Worm (Caenorhabditis elegans) whole organism, L4 larva: ENCODE data around the gene seip-1.
A peak's percentile ranks its signal among the peaks of the same experiment; 100 is the strongest.

Experiments
- F10B5.3 ChIP-seq: sonication (generic microtip); optimal IDR thresholded peaks from 2 replicates; lab custom pipeline; 2016; ENCODE audit warnings: mild to moderate bottlenecking, missing genetic modification characterization, missing compliant biosample characterization
- F26F4.8 ChIP-seq: fragments of 200-800 bp; sonication (Bioruptor generic); conservative IDR thresholded peaks from 2 replicates; pipeline ENCODE4 v1.3.6; 2022; ENCODE audit warnings: missing genetic modification characterization, missing compliant biosample characterization
- F37D6.2 ChIP-seq: sonication (generic microtip); optimal IDR thresholded peaks from 2 replicates; lab custom pipeline; 2016; ENCODE audit warnings: mild to moderate bottlenecking, missing genetic modification characterization, missing compliant biosample characterization
- T26A8.4 ChIP-seq: fragments of 200-800 bp; sonication (Bioruptor generic); IDR thresholded peaks from 2 replicates; pipeline ENCODE4 v1.3.6; 2022; ENCODE audit warnings: missing genetic modification characterization, missing compliant biosample characterization
- Y48G9A.11 ChIP-seq: fragments of 200-800 bp; sonication (Bioruptor generic); IDR thresholded peaks from 2 replicates; pipeline ENCODE4 v1.3.6; 2022; ENCODE audit warnings: missing genetic modification reagents, missing genetic modification characterization, missing compliant biosample characterization
- arid-1 ChIP-seq: fragments of 200-800 bp; sonication (Bioruptor generic); conservative IDR thresholded peaks from 2 replicates; pipeline ENCODE4 v1.3.6; 2022; ENCODE audit warnings: missing genetic modification reagents, missing genetic modification characterization, missing compliant biosample characterization
- attf-4 ChIP-seq: sonication (generic microtip); optimal IDR thresholded peaks from 3 replicates; lab custom pipeline; 2017; ENCODE audit warnings: missing biosample characterization, missing genetic modification characterization
- ceh-20 ChIP-seq: fragments of 200-800 bp; sonication (Bioruptor generic); IDR thresholded peaks from 2 replicates; pipeline ENCODE4 v1.3.6; 2022; ENCODE audit warnings: missing genetic modification reagents, missing genetic modification characterization, missing compliant biosample characterization
- ceh-28 ChIP-seq: fragments of 150-350 bp; optimal IDR thresholded peaks from 2 replicates; lab custom pipeline; 2014; ENCODE audit warnings: missing biosample characterization, missing genetic modification reagents, missing genetic modification characterization
- ceh-32 ChIP-seq: sonication (generic microtip); optimal IDR thresholded peaks from 2 replicates; lab custom pipeline; 2016; ENCODE audit warnings: mild to moderate bottlenecking, missing genetic modification characterization, missing compliant biosample characterization; ENCODE audit not compliant: poor library complexity
- ceh-82 ChIP-seq: sonication (generic microtip); optimal IDR thresholded peaks from 2 replicates; lab custom pipeline; 2017; ENCODE audit warnings: missing biosample characterization, missing genetic modification characterization
- ctbp-1 ChIP-seq: fragments of 200-800 bp; sonication (Bioruptor generic); IDR thresholded peaks from 2 replicates; pipeline ENCODE4 v1.3.6; 2022; ENCODE audit warnings: missing genetic modification reagents, missing genetic modification characterization, missing compliant biosample characterization
- daf-12 ChIP-seq: fragments of 150-350 bp; optimal IDR thresholded peaks from 2 replicates; lab custom pipeline; 2014; ENCODE audit warnings: missing biosample characterization, missing genetic modification reagents, missing genetic modification characterization
- daf-16 ChIP-seq, 3 experiments: sonication (generic microtip); optimal IDR thresholded peaks; 2 replicates each; lab custom pipeline; 2016 to 2017; ENCODE audit warnings: missing genetic modification characterization in 3 of 3, missing genetic modification reagents in 3 of 3, mild to moderate bottlenecking in 2 of 3, missing compliant biosample characterization in 2 of 3, missing biosample characterization in 1 of 3, moderate library complexity in 1 of 3
- dmd-8 ChIP-seq: fragments of 200-800 bp; sonication (Bioruptor generic); IDR thresholded peaks from 2 replicates; pipeline ENCODE4 v1.3.6; 2022; ENCODE audit warnings: missing genetic modification characterization, missing compliant biosample characterization
- duxl-1 ChIP-seq: sonication (generic microtip); optimal IDR thresholded peaks from 2 replicates; lab custom pipeline; 2016; ENCODE audit warnings: mild to moderate bottlenecking, missing genetic modification characterization, moderate library complexity, missing compliant biosample characterization; ENCODE audit not compliant: poor library complexity
- dve-1 ChIP-seq: sonication (generic microtip); optimal IDR thresholded peaks from 2 replicates; lab custom pipeline; 2017; ENCODE audit warnings: antibody characterized with exemption, mild to moderate bottlenecking, missing genetic modification characterization, missing compliant biosample characterization; ENCODE audit not compliant: insufficient read depth
- gei-8 ChIP-seq: fragments of 200-800 bp; sonication (Bioruptor generic); optimal IDR thresholded peaks from 2 replicates; lab custom pipeline; 2018; ENCODE audit warnings: mild to moderate bottlenecking, missing genetic modification characterization, missing compliant biosample characterization
- hif-1 ChIP-seq, 2 experiments: sonication (generic microtip); optimal IDR thresholded peaks; 2 replicates each; lab custom pipeline; 2016 to 2017; ENCODE audit warnings: missing compliant biosample characterization in 2 of 2, missing genetic modification characterization in 2 of 2, missing genetic modification reagents in 2 of 2, missing genotype in 2 of 2, mild to moderate bottlenecking in 1 of 2
- hmg-1.1 ChIP-seq: fragments of 200-800 bp; sonication (Bioruptor generic); IDR thresholded peaks from 2 replicates; pipeline ENCODE4 v1.3.6; 2022; ENCODE audit warnings: missing genetic modification reagents, missing genetic modification characterization, missing compliant biosample characterization
- jun-1 ChIP-seq: fragments of 150-350 bp; optimal IDR thresholded peaks from 2 replicates; lab custom pipeline; 2014; ENCODE audit warnings: missing biosample characterization, missing genetic modification reagents, missing genetic modification characterization
- lin-15B ChIP-seq: fragments of 150-350 bp; sonication (generic microtip); optimal IDR thresholded peaks from 3 replicates; lab custom pipeline; 2014; ENCODE audit warnings: missing biosample characterization, missing genetic modification characterization
- lin-29 ChIP-seq: fragments of 200-800 bp; sonication (Bioruptor generic); IDR thresholded peaks from 2 replicates; pipeline ENCODE4 v1.3.6; 2022; ENCODE audit warnings: missing genetic modification reagents, missing genetic modification characterization, missing compliant biosample characterization
- lin-38 ChIP-seq: fragments of 200-800 bp; sonication (Bioruptor generic); IDR thresholded peaks from 2 replicates; pipeline ENCODE4 v1.3.6; 2022; ENCODE audit warnings: missing genetic modification reagents, missing genetic modification characterization, missing compliant biosample characterization
- mep-1 ChIP-seq: fragments of 150-350 bp; sonication (generic microtip); optimal IDR thresholded peaks from 3 replicates; lab custom pipeline; 2014; ENCODE audit warnings: missing biosample characterization, missing genetic modification characterization
- mxl-3 ChIP-seq: fragments of 200-800 bp; sonication (Bioruptor generic); optimal IDR thresholded peaks from 2 replicates; lab custom pipeline; 2018; ENCODE audit warnings: mild to moderate bottlenecking, missing genetic modification characterization, missing compliant biosample characterization
- nhr-10 ChIP-seq: fragments of 150-350 bp; optimal IDR thresholded peaks from 2 replicates; lab custom pipeline; 2014; ENCODE audit warnings: missing biosample characterization, missing genetic modification characterization
- nhr-111 ChIP-seq: fragments of 200-800 bp; sonication (Bioruptor generic); optimal IDR thresholded peaks from 2 replicates; lab custom pipeline; 2018; ENCODE audit warnings: mild to moderate bottlenecking, missing genetic modification characterization, missing compliant biosample characterization
- nhr-25 ChIP-seq: sonication (generic microtip); optimal IDR thresholded peaks from 2 replicates; lab custom pipeline; 2017; ENCODE audit warnings: missing genetic modification characterization, mild to moderate bottlenecking, missing compliant biosample characterization, antibody characterized with exemption, moderate library complexity, borderline replicate concordance; ENCODE audit not compliant: insufficient read depth
- nhr-28 ChIP-seq: fragments of 150-350 bp; optimal IDR thresholded peaks from 2 replicates; lab custom pipeline; 2014; ENCODE audit warnings: missing biosample characterization, missing genetic modification characterization
- nhr-42 ChIP-seq: fragments of 200-800 bp; sonication (Bioruptor generic); IDR thresholded peaks from 2 replicates; pipeline ENCODE4 v1.3.6; 2022; ENCODE audit warnings: missing genetic modification characterization, missing compliant biosample characterization
- nhr-48 ChIP-seq: sonication (generic microtip); optimal IDR thresholded peaks from 2 replicates; lab custom pipeline; 2016; ENCODE audit warnings: mild to moderate bottlenecking, missing genetic modification characterization, missing compliant biosample characterization
- nhr-6 ChIP-seq: fragments of 150-350 bp; optimal IDR thresholded peaks from 2 replicates; lab custom pipeline; 2014; ENCODE audit warnings: missing biosample characterization, missing genetic modification characterization
- nhr-76 ChIP-seq: fragments of 150-350 bp; optimal IDR thresholded peaks from 2 replicates; lab custom pipeline; 2014; ENCODE audit warnings: missing biosample characterization, missing genetic modification characterization
- pha-4 ChIP-seq, 2 experiments: fragments of 150-350 bp in 1 of 2; fragments of 200-800 bp in 1 of 2; sonication (Bioruptor generic) in 1 of 2; IDR thresholded peaks in 1 of 2; optimal IDR thresholded peaks in 1 of 2; 2 replicates each; pipeline versions ENCODE4 v1.3.6 to Lab custom; 2014 to 2022; ENCODE audit warnings: missing genetic modification characterization in 2 of 2, missing genetic modification reagents in 2 of 2, missing biosample characterization in 1 of 2, missing compliant biosample characterization in 1 of 2
- sdz-12 ChIP-seq: fragments of 200-800 bp; sonication (Bioruptor generic); optimal IDR thresholded peaks from 2 replicates; lab custom pipeline; 2018; ENCODE audit warnings: mild to moderate bottlenecking, missing genetic modification characterization, missing compliant biosample characterization
- set-16 ChIP-seq: fragments of 200-800 bp; sonication (Bioruptor generic); IDR thresholded peaks from 2 replicates; pipeline ENCODE4 v1.3.6; 2022; ENCODE audit warnings: missing genetic modification reagents, missing genetic modification characterization, missing compliant biosample characterization
- skn-1 ChIP-seq: fragments of 150-350 bp; optimal IDR thresholded peaks from 2 replicates; lab custom pipeline; 2014; ENCODE audit warnings: missing biosample characterization, missing genetic modification characterization
- snpc-4 ChIP-seq: fragments of 150-350 bp; optimal IDR thresholded peaks from 2 replicates; lab custom pipeline; 2014; ENCODE audit warnings: missing biosample characterization, missing genetic modification characterization
- tag-97 ChIP-seq: fragments of 200-800 bp; sonication (Bioruptor generic); IDR thresholded peaks from 2 replicates; pipeline ENCODE4 v1.3.6; 2022; ENCODE audit warnings: missing genetic modification characterization, missing compliant biosample characterization
- unc-130 ChIP-seq: sonication (generic microtip); optimal IDR thresholded peaks from 2 replicates; lab custom pipeline; 2016; ENCODE audit warnings: missing genetic modification reagents, missing genetic modification characterization, missing compliant biosample characterization
- unc-39 ChIP-seq: sonication (generic microtip); optimal IDR thresholded peaks from 2 replicates; lab custom pipeline; 2017; ENCODE audit warnings: missing biosample characterization, missing genetic modification characterization
- unc-62 ChIP-seq, 3 experiments: fragments of 150-350 bp in 1 of 3; sonication (generic microtip); optimal IDR thresholded peaks in 2 of 3; peaks in 1 of 3; 1 replicate in 1 of 3; 2 replicates in 2 of 3; lab custom pipeline; 2014 to 2017; ENCODE audit warnings: missing biosample characterization in 3 of 3, missing genetic modification characterization in 3 of 3, missing genetic modification reagents in 3 of 3, missing genotype in 1 of 3
- zag-1 ChIP-seq: fragments of 150-350 bp; optimal IDR thresholded peaks from 2 replicates; lab custom pipeline; 2014; ENCODE audit warnings: missing biosample characterization, missing genetic modification characterization
- zfp-2 ChIP-seq: sonication (generic microtip); optimal IDR thresholded peaks from 2 replicates; lab custom pipeline; 2016; ENCODE audit warnings: mild to moderate bottlenecking, missing genetic modification characterization, missing compliant biosample characterization
- zfp-3 ChIP-seq: fragments of 200-800 bp; sonication (Bioruptor generic); conservative IDR thresholded peaks from 2 replicates; pipeline ENCODE4 v1.3.6; 2022; ENCODE audit warnings: missing genetic modification reagents, missing genetic modification characterization, missing compliant biosample characterization
- zip-11 ChIP-seq: fragments of 200-800 bp; sonication (Bioruptor generic); IDR thresholded peaks from 2 replicates; pipeline ENCODE4 v1.3.6; 2022; ENCODE audit warnings: missing genetic modification characterization, missing compliant biosample characterization
- zip-2 ChIP-seq: fragments of 150-350 bp; optimal IDR thresholded peaks from 2 replicates; lab custom pipeline; 2014; ENCODE audit warnings: missing biosample characterization, missing genetic modification characterization
- ztf-7 ChIP-seq: fragments of 150-350 bp; optimal IDR thresholded peaks from 2 replicates; lab custom pipeline; 2014; ENCODE audit warnings: missing biosample characterization, missing genetic modification characterization

Gene seip-1

DNA sequence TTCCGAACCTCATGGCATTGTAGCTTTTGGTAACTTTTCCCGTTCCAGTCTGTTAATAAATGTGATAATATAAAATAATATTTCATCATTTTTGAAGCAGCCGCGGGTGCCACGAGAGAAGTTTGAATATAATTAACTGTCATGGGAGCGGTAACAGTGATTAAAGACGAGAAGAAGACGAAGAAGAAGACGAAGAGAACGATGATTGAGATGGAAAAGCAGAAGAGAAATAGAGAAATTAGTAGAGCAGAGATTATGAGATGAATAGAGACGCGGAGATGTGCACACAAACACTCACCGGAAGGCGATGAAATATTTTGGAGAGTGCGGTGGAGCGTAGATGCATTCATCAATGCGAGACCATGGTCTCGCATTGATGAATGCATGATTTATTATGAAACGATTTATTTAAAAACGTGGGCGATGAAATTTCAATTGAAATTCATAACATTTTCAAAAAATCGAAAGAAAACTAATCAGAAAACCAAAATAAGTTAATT is at the start of gene seip-1 (continued):
- TF ChIP-seq zfp-3 (GFP tag; lab: Robert Waterston, UW), result no peak
- peak; percentile 72 for TF ChIP-seq ceh-20
- no peak for TF ChIP-seq gei-8 (GFP tag; lab: Kevin White, UChicago)
- no peak for TF ChIP-seq lin-15B (tag; lab: Kevin White, UChicago)
- no peak for TF ChIP-seq daf-16 (GFP tag; optimal IDR thresholded peaks at IDR 0.05; lab: Kevin White, UChicago)
- TF ChIP-seq daf-16 (tag; optimal IDR thresholded peaks at IDR 0.05; lab: Kevin White, UChicago), result no peak
- TF ChIP-seq nhr-10 (tag; lab: Kevin White, UChicago), result peak; percentile 11
- TF ChIP-seq tag-97 (GFP tag; lab: Robert Waterston, UW), result no peak
- TF ChIP-seq lin-38, result peak; percentile 96
- peak; percentile 71 for TF ChIP-seq nhr-6 (tag; lab: Kevin White, UChicago)
- no peak for TF ChIP-seq F10B5.3 (tag; lab: Kevin White, UChicago)
- no peak for TF ChIP-seq ceh-28 (tag; lab: Kevin White, UChicago)
- TF ChIP-seq pha-4 (GFP tag; IDR thresholded peaks at IDR 0.05; lab: Robert Waterston, UW), result no peak; the same call in 1 of the 2 replicates
- TF ChIP-seq pha-4 (tag; optimal IDR thresholded peaks at IDR 0.05; lab: Kevin White, UChicago), result peak; percentile 90
- no peak for TF ChIP-seq jun-1
- no peak for TF ChIP-seq daf-12 (tag; lab: Kevin White, UChicago)
- TF ChIP-seq snpc-4 (tag; lab: Kevin White, UChicago), result no peak
- TF ChIP-seq mxl-3 (GFP tag; lab: Kevin White, UChicago), result no peak
- TF ChIP-seq nhr-25 (tag; lab: Kevin White, UChicago), result peak; percentile 29
- peak; percentile 37 for TF ChIP-seq F37D6.2
- peak; percentile 16 for TF ChIP-seq zip-2 (tag; lab: Kevin White, UChicago)
- TF ChIP-seq zfp-2, result no peak
- no peak for TF ChIP-seq nhr-111
- TF ChIP-seq attf-4, result no peak
- TF ChIP-seq Y48G9A.11, result no peak
- TF ChIP-seq nhr-28 (tag; lab: Kevin White, UChicago), result peak; percentile 85
- no peak for TF ChIP-seq dmd-8 (GFP tag; lab: Robert Waterston, UW)
- no peak for TF ChIP-seq zag-1 (tag; lab: Kevin White, UChicago)
- no peak for TF ChIP-seq skn-1
- TF ChIP-seq unc-130, result peak; percentile 14
- TF ChIP-seq hif-1 (tag; optimal IDR thresholded peaks at IDR 0.05; lab: Kevin White, UChicago), result peak in 1 of 2 experiments; percentile 66
- peak; percentile 87 for TF ChIP-seq dve-1
- TF ChIP-seq sdz-12, result no peak
- peak; percentile 71 for TF ChIP-seq ctbp-1 (GFP tag; lab: Robert Waterston, UW)
- 0 out of 2 replicates have a peak, but pooled peaks have one; percentile 8 for TF ChIP-seq arid-1 (GFP tag; lab: Robert Waterston, UW)
- no peak for TF ChIP-seq unc-39
- peak; percentile 32 for TF ChIP-seq duxl-1 (tag; lab: Kevin White, UChicago)
- no peak for TF ChIP-seq ceh-32 (tag; lab: Kevin White, UChicago)
- TF ChIP-seq T26A8.4 (GFP tag; lab: Robert Waterston, UW), result peak; percentile 28; the same call in 1 of the 2 replicates
- TF ChIP-seq F26F4.8 (GFP tag; lab: Robert Waterston, UW), result no peak
- no peak for TF ChIP-seq nhr-76 (tag; lab: Kevin White, UChicago)
- TF ChIP-seq lin-29 (GFP tag; lab: Robert Waterston, UW), result no peak
- TF ChIP-seq nhr-48, result peak; percentile 52
- peak in 1 of 2 experiments; percentile 98 for TF ChIP-seq unc-62 (GFP tag; optimal IDR thresholded peaks at IDR 0.05 in 1 of 2; lab: Kevin White, UChicago)
- no peak for TF ChIP-seq unc-62 (tag; optimal IDR thresholded peaks at IDR 0.05; lab: Kevin White, UChicago)
- peak; percentile 94 for TF ChIP-seq mep-1 (tag; lab: Kevin White, UChicago)
- TF ChIP-seq nhr-42 (GFP tag; lab: Robert Waterston, UW), result no peak
- no peak for TF ChIP-seq set-16
- TF ChIP-seq zip-11 (GFP tag; lab: Robert Waterston, UW), result no peak
- no peak for TF ChIP-seq ztf-7 (tag; lab: Kevin White, UChicago)
- TF ChIP-seq ceh-82 (tag; lab: Kevin White, UChicago), result no peak
- TF ChIP-seq hmg-1.1 (GFP tag; lab: Robert Waterston, UW), result no peak; the same call in 1 of the 2 replicates
